Worm (Caenorhabditis elegans) whole organism, L4 larva: ENCODE measurements around the gene Y37E11B.2.

Experiments
- D1046.2 ChIP-seq: fragments of 200-800 bp; sonication (Bioruptor generic); IDR thresholded peaks from 2 replicates; pipeline ENCODE4 v1.3.6; 2022; ENCODE audit warnings: missing genetic modification characterization, missing compliant biosample characterization
- F10B5.3 ChIP-seq: sonication (generic microtip); optimal IDR thresholded peaks from 2 replicates; lab custom pipeline; 2016; ENCODE audit warnings: mild to moderate bottlenecking, missing genetic modification characterization, missing compliant biosample characterization
- F26F4.8 ChIP-seq: fragments of 200-800 bp; sonication (Bioruptor generic); conservative IDR thresholded peaks from 2 replicates; pipeline ENCODE4 v1.3.6; 2022; ENCODE audit warnings: missing genetic modification characterization, missing compliant biosample characterization
- F44E2.7 ChIP-seq: fragments of 200-800 bp; sonication (Bioruptor generic); IDR thresholded peaks from 2 replicates; pipeline ENCODE4 v2.1.2; 2022; ENCODE audit warnings: missing genetic modification characterization, missing compliant biosample characterization
- T26A8.4 ChIP-seq: fragments of 200-800 bp; sonication (Bioruptor generic); IDR thresholded peaks from 2 replicates; pipeline ENCODE4 v1.3.6; 2022; ENCODE audit warnings: missing genetic modification characterization, missing compliant biosample characterization
- Y105C5A.15 ChIP-seq: fragments of 200-800 bp; sonication (Bioruptor generic); IDR thresholded peaks from 2 replicates; pipeline ENCODE4 v1.3.6; 2022; ENCODE audit warnings: missing genetic modification characterization, missing compliant biosample characterization
- Y5F2A.4 ChIP-seq: fragments of 200-800 bp; sonication (Bioruptor generic); optimal IDR thresholded peaks from 2 replicates; lab custom pipeline; 2018; ENCODE audit warnings: mild to moderate bottlenecking, missing genetic modification characterization, missing compliant biosample characterization
- Y75B8A.6 ChIP-seq: fragments of 200-800 bp; sonication (Bioruptor generic); IDR thresholded peaks from 2 replicates; pipeline ENCODE4 v1.3.6; 2022; ENCODE audit warnings: missing genetic modification reagents, missing genetic modification characterization, missing compliant biosample characterization
- attf-4 ChIP-seq: sonication (generic microtip); optimal IDR thresholded peaks from 3 replicates; lab custom pipeline; 2017; ENCODE audit warnings: missing biosample characterization, missing genetic modification characterization
- ceh-20 ChIP-seq: fragments of 200-800 bp; sonication (Bioruptor generic); IDR thresholded peaks from 2 replicates; pipeline ENCODE4 v1.3.6; 2022; ENCODE audit warnings: missing genetic modification reagents, missing genetic modification characterization, missing compliant biosample characterization
- ceh-28 ChIP-seq: fragments of 150-350 bp; optimal IDR thresholded peaks from 2 replicates; lab custom pipeline; 2014; ENCODE audit warnings: missing biosample characterization, missing genetic modification reagents, missing genetic modification characterization
- ceh-62 ChIP-seq: sonication (generic microtip); optimal IDR thresholded peaks from 2 replicates; lab custom pipeline; 2017; ENCODE audit warnings: missing biosample characterization, missing genetic modification characterization
- ces-1 ChIP-seq: fragments of 150-350 bp; sonication (generic microtip); optimal IDR thresholded peaks from 4 replicates; lab custom pipeline; 2014; ENCODE audit warnings: missing biosample characterization, missing genetic modification reagents, missing genetic modification characterization
- daf-8 ChIP-seq: fragments of 200-800 bp; sonication (Bioruptor generic); IDR thresholded peaks from 2 replicates; pipeline ENCODE4 v1.3.6; 2022; ENCODE audit warnings: missing genetic modification characterization, missing compliant biosample characterization
- dpl-1 ChIP-seq: fragments of 150-350 bp; optimal IDR thresholded peaks from 2 replicates; lab custom pipeline; 2014; ENCODE audit warnings: missing biosample characterization, missing genetic modification reagents, missing genetic modification characterization
- fkh-10 ChIP-seq: fragments of 150-350 bp; optimal IDR thresholded peaks from 2 replicates; lab custom pipeline; 2014; ENCODE audit warnings: missing biosample characterization, missing genetic modification reagents, missing genetic modification characterization
- hlh-30 ChIP-seq: sonication (generic microtip); optimal IDR thresholded peaks from 2 replicates; lab custom pipeline; 2017; ENCODE audit warnings: antibody characterized with exemption, mild to moderate bottlenecking, missing genetic modification characterization, missing compliant biosample characterization; ENCODE audit not compliant: insufficient read depth
- jun-1 ChIP-seq: fragments of 150-350 bp; optimal IDR thresholded peaks from 2 replicates; lab custom pipeline; 2014; ENCODE audit warnings: missing biosample characterization, missing genetic modification reagents, missing genetic modification characterization
- lin-38 ChIP-seq: fragments of 200-800 bp; sonication (Bioruptor generic); IDR thresholded peaks from 2 replicates; pipeline ENCODE4 v1.3.6; 2022; ENCODE audit warnings: missing genetic modification reagents, missing genetic modification characterization, missing compliant biosample characterization
- madf-9 ChIP-seq: fragments of 200-800 bp; sonication (Bioruptor generic); conservative IDR thresholded peaks from 2 replicates; pipeline ENCODE4 v1.3.6; 2022; ENCODE audit warnings: missing genetic modification reagents, missing genetic modification characterization, missing compliant biosample characterization
- mdt-29 ChIP-seq: fragments of 200-800 bp; sonication (Bioruptor generic); IDR thresholded peaks from 2 replicates; pipeline ENCODE4 v1.3.6; 2022; ENCODE audit warnings: missing genetic modification reagents, missing genetic modification characterization, missing compliant biosample characterization
- mep-1 ChIP-seq: fragments of 150-350 bp; sonication (generic microtip); optimal IDR thresholded peaks from 3 replicates; lab custom pipeline; 2014; ENCODE audit warnings: missing biosample characterization, missing genetic modification characterization
- mes-2 ChIP-seq: sonication (generic microtip); optimal IDR thresholded peaks from 2 replicates; lab custom pipeline; 2016; ENCODE audit warnings: missing genotype, mild to moderate bottlenecking, missing genetic modification characterization, missing compliant biosample characterization; ENCODE audit not compliant: poor library complexity, severe bottlenecking
- mxl-2 ChIP-seq: fragments of 200-800 bp; sonication (Bioruptor generic); conservative IDR thresholded peaks from 2 replicates; pipeline ENCODE4 v1.3.6; 2022; ENCODE audit warnings: missing genetic modification reagents, missing genetic modification characterization, missing compliant biosample characterization
- nhr-10 ChIP-seq: fragments of 150-350 bp; optimal IDR thresholded peaks from 2 replicates; lab custom pipeline; 2014; ENCODE audit warnings: missing biosample characterization, missing genetic modification characterization
- nhr-102 ChIP-seq: sonication (generic microtip); optimal IDR thresholded peaks from 2 replicates; lab custom pipeline; 2016; ENCODE audit warnings: mild to moderate bottlenecking, missing genetic modification characterization, moderate library complexity, missing compliant biosample characterization
- nhr-237 ChIP-seq: sonication (generic microtip); optimal IDR thresholded peaks from 2 replicates; lab custom pipeline; 2017; ENCODE audit warnings: missing biosample characterization, missing genetic modification characterization
- nhr-25 ChIP-seq: sonication (generic microtip); optimal IDR thresholded peaks from 2 replicates; lab custom pipeline; 2017; ENCODE audit warnings: missing genetic modification characterization, mild to moderate bottlenecking, missing compliant biosample characterization, antibody characterized with exemption, moderate library complexity, borderline replicate concordance; ENCODE audit not compliant: insufficient read depth
- nhr-41 ChIP-seq: fragments of 200-800 bp; sonication (Bioruptor generic); IDR thresholded peaks from 2 replicates; pipeline ENCODE4 v1.3.6; 2022; ENCODE audit warnings: missing genetic modification reagents, missing genetic modification characterization, missing compliant biosample characterization
- nhr-48 ChIP-seq: sonication (generic microtip); optimal IDR thresholded peaks from 2 replicates; lab custom pipeline; 2016; ENCODE audit warnings: mild to moderate bottlenecking, missing genetic modification characterization, missing compliant biosample characterization
- nhr-6 ChIP-seq: fragments of 150-350 bp; optimal IDR thresholded peaks from 2 replicates; lab custom pipeline; 2014; ENCODE audit warnings: missing biosample characterization, missing genetic modification characterization
- nhr-76 ChIP-seq: fragments of 150-350 bp; optimal IDR thresholded peaks from 2 replicates; lab custom pipeline; 2014; ENCODE audit warnings: missing biosample characterization, missing genetic modification characterization
- pha-4 ChIP-seq, 2 experiments: fragments of 150-350 bp in 1 of 2; fragments of 200-800 bp in 1 of 2; sonication (Bioruptor generic) in 1 of 2; IDR thresholded peaks in 1 of 2; optimal IDR thresholded peaks in 1 of 2; 2 replicates each; pipeline versions ENCODE4 v1.3.6 to Lab custom; 2014 to 2022; ENCODE audit warnings: missing genetic modification characterization in 2 of 2, missing genetic modification reagents in 2 of 2, missing biosample characterization in 1 of 2, missing compliant biosample characterization in 1 of 2
- pqm-1 ChIP-seq: sonication (generic microtip); optimal IDR thresholded peaks from 2 replicates; lab custom pipeline; 2017; ENCODE audit warnings: missing biosample characterization, missing genetic modification characterization
- saeg-2 ChIP-seq: fragments of 200-800 bp; sonication (Bioruptor generic); IDR thresholded peaks from 2 replicates; pipeline ENCODE4 v1.3.6; 2022; ENCODE audit warnings: missing genetic modification reagents, missing genetic modification characterization, missing compliant biosample characterization
- snpc-1.2 ChIP-seq: fragments of 200-800 bp; sonication (Bioruptor generic); IDR thresholded peaks from 2 replicates; pipeline ENCODE4 v1.3.6; 2022; ENCODE audit warnings: missing genetic modification reagents, missing genetic modification characterization, missing compliant biosample characterization
- snpc-4 ChIP-seq: fragments of 150-350 bp; optimal IDR thresholded peaks from 2 replicates; lab custom pipeline; 2014; ENCODE audit warnings: missing biosample characterization, missing genetic modification characterization
- spr-1 ChIP-seq: sonication (generic microtip); optimal IDR thresholded peaks from 2 replicates; lab custom pipeline; 2016; ENCODE audit warnings: mild to moderate bottlenecking, missing genetic modification characterization, missing compliant biosample characterization
- spr-3 ChIP-seq: fragments of 200-800 bp; sonication (Bioruptor generic); optimal IDR thresholded peaks from 2 replicates; lab custom pipeline; 2018; ENCODE audit warnings: mild to moderate bottlenecking, missing genetic modification characterization, missing compliant biosample characterization
- unc-39 ChIP-seq: sonication (generic microtip); optimal IDR thresholded peaks from 2 replicates; lab custom pipeline; 2017; ENCODE audit warnings: missing biosample characterization, missing genetic modification characterization
- vab-7 ChIP-seq: fragments of 200-800 bp; sonication (Bioruptor generic); IDR thresholded peaks from 2 replicates; pipeline ENCODE4 v1.3.6; 2022; ENCODE audit warnings: missing genetic modification reagents, missing genetic modification characterization, missing compliant biosample characterization
- zag-1 ChIP-seq: fragments of 150-350 bp; optimal IDR thresholded peaks from 2 replicates; lab custom pipeline; 2014; ENCODE audit warnings: missing biosample characterization, missing genetic modification characterization
- ztf-11 ChIP-seq: fragments of 150-350 bp; optimal IDR thresholded peaks from 2 replicates; lab custom pipeline; 2014; ENCODE audit warnings: missing biosample characterization, missing genetic modification characterization

Gene Y37E11B.2

DNA sequence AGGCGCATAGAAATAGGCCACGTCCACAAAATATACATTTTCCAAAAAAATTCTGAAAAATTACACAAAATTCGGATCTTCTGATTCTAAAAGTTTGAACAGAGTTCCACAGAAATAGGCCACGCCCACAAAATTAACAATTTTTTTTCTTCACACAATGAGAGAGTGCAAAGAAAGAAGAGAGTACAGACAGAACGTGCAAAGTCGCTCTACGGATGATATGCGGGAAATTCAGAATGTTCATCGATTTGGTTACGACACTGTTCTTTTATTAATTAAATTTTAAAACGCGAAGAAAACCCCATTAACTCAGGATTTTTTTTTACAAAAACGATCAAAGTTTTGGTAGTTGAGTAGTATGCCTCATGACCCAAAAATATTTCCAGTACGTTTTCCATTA, 45.3 kb upstream of the Y37E11B.2 start (continued):
- TF ChIP-seq nhr-41 (GFP tag; lab: Robert Waterston, UW) (no peak), spr-3 (no peak), ztf-11 (no peak), fkh-10 (GFP tag; lab: Kevin White, UChicago) (no peak), ceh-62 (no peak)

DNA sequence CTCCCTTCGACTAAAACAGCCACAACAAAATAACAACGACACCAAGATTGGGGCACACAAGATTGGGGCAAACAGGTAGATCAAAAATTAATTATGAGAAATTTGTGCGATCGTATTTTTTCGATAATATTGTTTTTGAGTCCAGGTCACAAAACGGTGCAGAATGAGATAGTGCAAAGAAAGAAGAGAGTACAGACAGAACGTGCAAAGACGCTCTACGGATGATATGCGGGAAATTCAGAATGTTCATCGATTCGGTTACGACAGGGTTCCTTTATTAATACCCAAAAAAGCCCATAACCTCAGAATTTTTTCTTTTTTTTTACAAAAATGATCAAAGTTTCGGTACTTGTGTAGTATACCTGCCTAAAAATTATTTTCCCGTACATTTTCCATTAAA, 39.0 kb upstream of the Y37E11B.2 start:
- TF ChIP-seq mxl-2 (GFP tag; lab: Robert Waterston, UW) = no peak
- TF ChIP-seq dpl-1 = peak; percentile 11
- TF ChIP-seq lin-38 (GFP tag; lab: Robert Waterston, UW) = peak; percentile 69
- TF ChIP-seq, all 104 proteins: peak for 2

DNA sequence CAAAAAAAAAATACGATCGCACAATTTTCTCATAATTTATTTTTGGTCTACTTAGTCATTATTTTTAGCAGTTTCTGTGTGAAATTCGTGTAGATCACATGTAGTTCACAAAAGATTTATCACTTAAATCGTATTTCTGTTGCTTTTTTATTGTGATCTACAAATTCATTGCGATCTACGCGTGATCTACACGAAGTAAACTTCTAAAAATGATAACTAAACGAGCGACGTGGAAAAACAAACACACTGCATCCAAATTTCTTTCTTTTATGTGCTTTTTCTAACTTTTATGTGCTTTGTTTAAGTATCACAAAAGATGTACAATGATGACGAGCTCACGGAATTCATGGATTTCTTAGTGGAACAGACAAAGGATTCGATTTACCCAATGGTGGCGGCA, 38.4 kb upstream of the Y37E11B.2 start, which contains the start of gene B0212.3:
B0212.3 (plus strand) TSS at position 301 of the 400 bp plus-strand sequence.
- TF ChIP-seq F26F4.8 (GFP tag; lab: Robert Waterston, UW) (no peak), hlh-30 (tag; lab: Kevin White, UChicago) (no peak), Y105C5A.15 (GFP tag; lab: Robert Waterston, UW) (no peak), nhr-76 (tag; lab: Kevin White, UChicago) (no peak), Y5F2A.4 (no peak), F44E2.7 (GFP tag; lab: Robert Waterston, UW) (no peak), snpc-1.2 (no peak), zag-1 (no peak), jun-1 (tag; lab: Kevin White, UChicago) (no peak), spr-1 (no peak)

- TF ChIP-seq ceh-28 (tag; lab: Kevin White, UChicago) (peak; percentile 87), D1046.2 (no peak)
Observed at ce11 chrIV:3545060-3545459, 33.2 kb upstream of the Y37E11B.2 start.

DNA sequence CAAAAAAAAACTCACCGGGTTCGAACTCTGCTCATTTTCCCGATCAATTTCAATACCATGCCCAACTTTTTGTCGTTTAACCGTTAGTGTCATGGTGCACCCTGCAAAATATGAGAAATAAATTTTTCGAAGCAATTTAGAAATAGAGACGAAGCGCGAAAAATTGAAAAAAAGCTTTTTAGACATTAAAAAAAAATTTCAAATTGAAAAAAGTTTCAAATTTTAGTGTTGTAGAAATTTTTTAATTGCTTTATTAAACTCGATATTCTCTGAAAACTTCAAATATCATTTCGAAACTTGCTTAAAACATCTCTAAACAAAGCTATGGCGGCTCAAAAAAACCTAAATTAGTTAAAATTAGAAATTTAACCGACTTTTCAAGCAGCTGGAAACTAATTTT, 30.8 kb upstream of the Y37E11B.2 start, which contains the start of gene nstp-6:
nstp-6 (minus strand) TSS at position 101 of the 400 bp plus-strand sequence.
- TF ChIP-seq nhr-76 (tag; lab: Kevin White, UChicago) = no peak

DNA sequence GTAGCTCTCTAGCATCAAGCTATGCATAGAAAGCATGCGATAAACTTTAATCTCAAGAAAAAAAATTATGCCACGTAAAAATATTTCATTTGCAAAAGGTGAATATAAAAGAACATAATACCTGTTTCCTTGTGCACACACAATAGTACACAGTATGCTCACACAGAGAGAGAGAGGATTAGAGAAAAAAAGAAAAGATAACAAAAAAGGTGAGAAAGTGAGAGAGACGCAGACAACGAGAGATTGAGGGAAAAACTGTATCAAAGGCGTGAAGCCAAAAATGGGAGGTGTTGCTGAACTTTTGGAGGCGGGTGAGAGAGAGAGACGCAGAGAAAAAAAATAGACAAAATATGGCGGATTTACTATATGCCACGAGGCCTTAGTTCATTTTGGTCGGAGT, 29.9 kb upstream of the Y37E11B.2 start:
- TF ChIP-seq hlh-30 (tag; lab: Kevin White, UChicago) = peak; percentile 26
- no peak for TF ChIP-seq unc-39 (tag; lab: Kevin White, UChicago)
- no peak for TF ChIP-seq nhr-25
- peak; percentile 48 for TF ChIP-seq pqm-1 (tag; lab: Kevin White, UChicago)
- TF ChIP-seq pha-4 (GFP tag; IDR thresholded peaks at IDR 0.05; lab: Robert Waterston, UW) = no peak
- peak; percentile 63 for TF ChIP-seq pha-4 (tag; optimal IDR thresholded peaks at IDR 0.05; lab: Kevin White, UChicago)
- no peak for TF ChIP-seq saeg-2 (GFP tag; lab: Robert Waterston, UW)
- TF ChIP-seq spr-3 = no peak
- TF ChIP-seq nhr-6 (tag; lab: Kevin White, UChicago) = peak; percentile 86
- TF ChIP-seq attf-4 = no peak
- TF ChIP-seq nhr-48 (tag; lab: Kevin White, UChicago) = peak; percentile 25
- no peak for TF ChIP-seq snpc-4 (tag; lab: Kevin White, UChicago)
- no peak for TF ChIP-seq ces-1 (GFP tag; lab: Kevin White, UChicago)
- no peak for TF ChIP-seq Y105C5A.15 (GFP tag; lab: Robert Waterston, UW)
- peak; percentile 27 for TF ChIP-seq nhr-102 (tag; lab: Kevin White, UChicago)
- peak; percentile 36; the same call in 1 of the 2 replicates for TF ChIP-seq T26A8.4 (GFP tag; lab: Robert Waterston, UW)
- TF ChIP-seq nhr-10 (tag; lab: Kevin White, UChicago) = no peak
- TF ChIP-seq mep-1 (tag; lab: Kevin White, UChicago) = peak; percentile 50
- TF ChIP-seq madf-9 (GFP tag; lab: Robert Waterston, UW) = no peak
- TF ChIP-seq vab-7 = no peak
- TF ChIP-seq Y75B8A.6 = no peak
- no peak for TF ChIP-seq ceh-20 (GFP tag; lab: Robert Waterston, UW)
- no peak for TF ChIP-seq daf-8 (GFP tag; lab: Robert Waterston, UW)
- TF ChIP-seq mdt-29 = no peak
- peak; percentile 57 for TF ChIP-seq mes-2 (tag; lab: Kevin White, UChicago)
- TF ChIP-seq F10B5.3 (tag; lab: Kevin White, UChicago) = peak; percentile 47
- TF ChIP-seq nhr-237 (tag; lab: Kevin White, UChicago) = no peak
